Fruit fly (Drosophila melanogaster): ENCODE results near the gene CG10859.

The CG10859 gene

dm6 chr2L:13399565-13399964, 1.1 kb upstream of the CG10859 start (continued):
- TF ChIP-seq dpn (GFP tag; optimal IDR thresholded peaks at IDR 0.05): no peak
- peak; percentile 53 for TF ChIP-seq row (GFP tag; IDR thresholded peaks at IDR 0.05)
- TF ChIP-seq Med (GFP tag): peak; percentile 69
- peak; percentile 17 for TF ChIP-seq unpg (GFP tag; optimal IDR thresholded peaks at IDR 0.05)
- TF ChIP-seq emc (GFP tag; optimal IDR thresholded peaks at IDR 0.05): no peak
- TF ChIP-seq wor (GFP tag; IDR thresholded peaks at IDR 0.05): no peak
- TF ChIP-seq CG34376 (GFP tag; optimal IDR thresholded peaks at IDR 0.05): no peak
- TF ChIP-seq Poxn (GFP tag; IDR thresholded peaks at IDR 0.05): no peak
- TF ChIP-seq Hr3 (GFP tag; optimal IDR thresholded peaks at IDR 0.05): no peak
- TF ChIP-seq Hr39 (optimal IDR thresholded peaks at IDR 0.05): no peak
- TF ChIP-seq hkb (optimal IDR thresholded peaks at IDR 0.05): no peak
- TF ChIP-seq hkb (GFP tag; IDR thresholded peaks at IDR 0.05): 0 out of 2 replicates have a peak, but pooled peaks have one; percentile 11
- TF ChIP-seq CG2678 (tag; optimal IDR thresholded peaks at IDR 0.05): peak; percentile 22
- peak; percentile 3 for TF ChIP-seq Meics (GFP tag; optimal IDR thresholded peaks at IDR 0.05)
- no peak for TF ChIP-seq Atf-2 (GFP tag; optimal IDR thresholded peaks at IDR 0.05)
- TF ChIP-seq sens (GFP tag): peak; percentile 86
- TF ChIP-seq ham (GFP tag; IDR thresholded peaks at IDR 0.05): no peak
- TF ChIP-seq CG12391 (tag; optimal IDR thresholded peaks at IDR 0.05): peak; percentile 2
- TF ChIP-seq zf30C (GFP tag; optimal IDR thresholded peaks at IDR 0.05): peak; percentile 15
- TF ChIP-seq CG2120 (GFP tag; optimal IDR thresholded peaks at IDR 0.05): peak; percentile 9
- TF ChIP-seq CG9727 (GFP tag; optimal IDR thresholded peaks at IDR 0.05): no peak
- TF ChIP-seq shn (GFP tag; optimal IDR thresholded peaks at IDR 0.05): no peak
- TF ChIP-seq Hr51 (GFP tag; optimal IDR thresholded peaks at IDR 0.05): peak in 1 of 2 experiments; percentile 11
- no peak for TF ChIP-seq tap (tag; optimal IDR thresholded peaks at IDR 0.05)
- TF ChIP-seq CG13775 (GFP tag; optimal IDR thresholded peaks at IDR 0.05): peak; percentile 5
- peak; percentile 3 for TF ChIP-seq CG15514 (GFP tag; optimal IDR thresholded peaks at IDR 0.05)
- peak; percentile 24 for TF ChIP-seq CG7839 (tag; optimal IDR thresholded peaks at IDR 0.05)
- TF ChIP-seq Gug (GFP tag; IDR thresholded peaks at IDR 0.05): no peak
- no peak for TF ChIP-seq B-H2 (GFP tag; optimal IDR thresholded peaks at IDR 0.05)
- peak; percentile 64 for TF ChIP-seq Deaf1 (tag; optimal IDR thresholded peaks at IDR 0.05)
- no peak for TF ChIP-seq CG8924 (tag; optimal IDR thresholded peaks at IDR 0.05)
- TF ChIP-seq CG12236 (GFP tag; optimal IDR thresholded peaks at IDR 0.05): no peak
- TF ChIP-seq CG11695 (GFP tag; IDR thresholded peaks at IDR 0.05): 0 out of 3 replicates have a peak, but pooled peaks have one; percentile 17
- no peak for TF ChIP-seq danr (GFP tag; IDR thresholded peaks at IDR 0.05)
- peak; percentile 11 for TF ChIP-seq CG3281 (GFP tag; optimal IDR thresholded peaks at IDR 0.05)
- peak; percentile 28; the same call in 1 of the 2 replicates for TF ChIP-seq Drgx (GFP tag; IDR thresholded peaks at IDR 0.05)
- TF ChIP-seq inv (GFP tag; IDR thresholded peaks at IDR 0.05; ENCODE audit: partially characterized antibody): no peak
- TF ChIP-seq grau (tag; optimal IDR thresholded peaks at IDR 0.05): peak; percentile 29
- no peak for TF ChIP-seq tgo (GFP tag; IDR thresholded peaks at IDR 0.05)

DNA sequence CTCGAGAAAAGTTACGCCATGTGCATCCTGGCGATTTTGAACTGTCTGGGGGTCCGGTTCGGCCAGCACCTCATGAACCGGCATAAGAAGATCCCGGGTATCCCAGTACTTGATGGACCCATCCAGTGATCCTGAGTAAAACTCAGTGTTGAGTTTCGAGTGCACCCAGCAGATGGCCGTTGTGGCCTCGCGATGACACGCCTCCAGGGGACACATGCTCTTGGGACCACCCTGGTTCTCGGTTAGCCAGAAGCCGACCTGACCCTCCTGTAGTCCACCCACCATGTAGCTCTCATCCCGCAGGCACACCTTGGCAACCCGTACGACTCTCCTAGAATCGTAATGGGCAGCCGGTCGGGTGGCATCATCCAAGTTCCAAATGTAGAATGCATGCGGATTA, 1.1 kb downstream of the CG10859 start:
- TF ChIP-seq CG6683 (GFP tag; optimal IDR thresholded peaks at IDR 0.05): no peak
- TF ChIP-seq B-H1 (GFP tag; IDR thresholded peaks at IDR 0.05): no peak
- TF ChIP-seq ci (GFP tag; IDR thresholded peaks at IDR 0.05): no peak
- no peak for TF ChIP-seq Bteb2 (GFP tag; optimal IDR thresholded peaks at IDR 0.05)
- no peak for TF ChIP-seq CG6791 (GFP tag; IDR thresholded peaks at IDR 0.05; ENCODE audit: partially characterized antibody)
- TF ChIP-seq HLH3B (GFP tag; IDR thresholded peaks at IDR 0.05): no peak
- no peak for TF ChIP-seq CG2129 (GFP tag; IDR thresholded peaks at IDR 0.05; ENCODE audit: partially characterized antibody)
- no peak for TF ChIP-seq kni (GFP tag; optimal IDR thresholded peaks at IDR 0.05)

Data from whole organism, embryonic.